Worm (Caenorhabditis elegans) whole organism, early embryonic: ENCODE data around the gene srh-34.

Source experiments
- B0310.2 ChIP-seq: sonication (generic microtip); optimal IDR thresholded peaks from 2 replicates; lab custom pipeline; 2016; ENCODE audit warnings: mild to moderate bottlenecking, missing genetic modification characterization, missing compliant biosample characterization
- ama-1 ChIP-seq: fragments of 150-350 bp; optimal IDR thresholded peaks from 2 replicates; lab custom pipeline; 2014
- ceh-36 ChIP-seq: sonication (generic microtip); optimal IDR thresholded peaks from 2 replicates; lab custom pipeline; 2016; ENCODE audit warnings: missing genetic modification characterization, inconsistent platforms, missing compliant biosample characterization
- flt-1 ChIP-seq: fragments of 200-800 bp; sonication (Bioruptor generic); IDR thresholded peaks from 2 replicates; pipeline ENCODE4 v1.3.6; 2022; ENCODE audit warnings: missing genetic modification characterization, missing compliant biosample characterization
- pes-1 ChIP-seq: fragments of 200-800 bp; sonication (Bioruptor generic); IDR thresholded peaks from 2 replicates; pipeline ENCODE4 v1.3.6; 2022; ENCODE audit warnings: missing genetic modification reagents, missing genetic modification characterization, missing compliant biosample characterization
- sea-1 ChIP-seq: fragments of 200-800 bp; sonication (Bioruptor generic); conservative IDR thresholded peaks from 2 replicates; pipeline ENCODE4 v1.3.6; 2022; ENCODE audit warnings: missing genetic modification characterization, missing compliant biosample characterization

ce11 chrV:449130-449529 lies 2.7 kb upstream of the srh-34 start, which contains the start of gene srh-35:
- no peak for TF ChIP-seq ama-1 (lab: Kevin White, UChicago)
- TF ChIP-seq ceh-36 (tag; lab: Kevin White, UChicago): no peak
- TF ChIP-seq sea-1 (GFP tag; lab: Robert Waterston, UW): no peak
- no peak for TF ChIP-seq pes-1
- no peak for TF ChIP-seq B0310.2 (tag; lab: Kevin White, UChicago)
- TF ChIP-seq flt-1 (GFP tag; lab: Robert Waterston, UW): no peak
